Fruit fly (Drosophila melanogaster): ENCODE results near the gene Ald2.

Gene Ald2

DNA sequence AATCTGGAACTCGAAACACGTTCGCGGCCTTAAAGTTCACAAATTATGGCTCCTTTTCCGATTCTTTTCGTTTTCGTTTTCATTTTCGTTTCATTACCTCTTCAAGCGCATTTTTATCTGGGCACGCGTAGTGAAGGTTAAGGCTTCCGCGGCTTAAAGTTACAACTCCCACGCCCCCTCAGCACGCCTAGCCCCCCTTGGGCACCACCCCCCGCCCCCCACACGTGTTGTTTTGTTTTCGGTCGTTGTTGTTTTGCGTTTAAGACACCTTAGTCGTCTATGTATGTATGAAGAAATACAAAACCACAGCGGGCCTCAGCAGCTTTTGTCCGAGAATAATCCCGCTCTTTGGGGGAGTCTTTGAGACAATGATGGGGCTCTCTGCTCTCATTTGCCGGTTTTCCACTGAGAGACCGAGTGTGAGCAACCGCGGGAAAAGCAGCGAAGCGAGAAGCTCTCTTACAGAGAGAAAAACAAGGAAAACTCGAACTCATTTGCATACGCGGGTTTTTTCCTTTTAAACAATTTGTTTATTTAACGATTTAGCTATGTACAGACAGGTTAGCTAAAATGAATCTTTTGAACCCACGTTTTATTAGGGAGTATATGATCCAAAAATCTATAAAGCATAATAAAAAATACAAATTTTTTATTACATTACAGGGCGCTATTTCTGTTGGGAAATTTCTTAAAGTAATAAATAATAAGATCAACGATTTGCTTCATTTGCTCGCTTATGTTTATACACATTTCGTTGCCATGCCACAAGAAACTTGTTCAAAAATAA lies 48.5 kb downstream of the Ald2 start:
- no peak for TF ChIP-seq EcR (GFP tag; optimal IDR thresholded peaks at IDR 0.05)
- peak; percentile 15 for TF ChIP-seq Dll (optimal IDR thresholded peaks at IDR 0.05)

DNA sequence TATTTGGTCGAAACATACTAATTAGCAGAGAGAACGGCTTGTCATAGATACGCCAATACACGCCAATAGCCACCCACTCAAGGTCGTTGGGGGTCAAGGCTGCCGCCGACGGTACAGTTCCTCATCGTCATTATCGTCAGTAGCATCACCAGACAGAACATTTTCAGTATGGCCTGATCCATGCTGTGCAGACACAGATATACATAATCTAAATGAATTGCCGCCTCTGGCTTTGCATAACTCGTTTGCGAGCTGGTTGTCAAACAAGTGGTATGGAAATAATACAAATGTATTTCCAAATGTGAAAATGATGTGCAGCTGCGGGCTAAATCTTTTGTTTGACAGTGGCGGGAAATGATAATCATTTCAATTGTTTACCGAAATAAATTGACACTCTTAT lies 49.3 kb downstream of the Ald2 start:
- TF ChIP-seq Dll (optimal IDR thresholded peaks at IDR 0.05) = no peak
- no peak for TF ChIP-seq pan (optimal IDR thresholded peaks at IDR 0.05)
- no peak for TF ChIP-seq usp (GFP tag; optimal IDR thresholded peaks at IDR 0.05)
- no peak for TF ChIP-seq EcR (GFP tag; optimal IDR thresholded peaks at IDR 0.05)
- TF ChIP-seq psq (optimal IDR thresholded peaks at IDR 0.05) = no peak
- no peak for TF ChIP-seq CG8478 (optimal IDR thresholded peaks at IDR 0.05)

DNA sequence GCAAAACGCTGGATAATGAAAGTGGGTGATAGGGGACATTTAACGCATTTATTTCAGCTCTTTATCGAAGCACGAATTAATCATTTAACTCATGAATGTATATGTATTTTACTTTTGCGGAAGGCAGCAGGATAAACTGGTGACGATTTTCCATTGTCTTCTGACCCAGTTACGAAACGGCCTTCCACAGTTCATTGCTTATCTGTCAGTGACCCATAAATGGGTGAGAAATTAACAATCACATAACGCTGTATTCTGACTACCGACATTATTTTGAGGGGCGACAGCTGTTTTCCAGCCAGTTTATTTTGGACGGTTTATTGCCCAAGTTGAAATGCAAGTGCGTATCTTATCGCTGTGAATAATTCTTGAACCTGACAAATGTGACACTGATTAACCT lies 49.7 kb downstream of the Ald2 start:
- no peak for TF ChIP-seq CG8478 (optimal IDR thresholded peaks at IDR 0.05)
- TF ChIP-seq Dll (optimal IDR thresholded peaks at IDR 0.05) = no peak
- no peak for TF ChIP-seq usp (GFP tag; optimal IDR thresholded peaks at IDR 0.05)
- no peak for TF ChIP-seq EcR (GFP tag; optimal IDR thresholded peaks at IDR 0.05)
- no peak for TF ChIP-seq pan (optimal IDR thresholded peaks at IDR 0.05)
- TF ChIP-seq psq (optimal IDR thresholded peaks at IDR 0.05) = no peak

DNA sequence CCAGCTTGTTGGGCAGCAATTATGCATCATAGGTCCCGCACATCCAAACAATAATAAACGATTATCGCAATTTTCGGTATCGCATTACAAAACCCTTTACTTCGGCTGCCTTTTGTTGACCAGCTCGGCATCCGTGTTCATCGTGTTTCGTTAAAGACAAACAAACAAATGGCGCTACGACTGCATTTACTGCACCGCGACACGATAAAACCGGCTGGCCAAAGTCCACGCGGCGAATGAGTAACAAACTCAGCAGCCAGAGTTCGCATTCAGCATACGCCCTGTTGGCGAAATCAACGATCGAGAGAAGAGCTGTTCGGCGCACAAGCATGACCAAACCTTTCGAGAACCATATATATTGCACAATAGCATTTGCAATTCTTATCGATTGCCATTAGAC lies 50.5 kb downstream of the Ald2 start:
- TF ChIP-seq psq (optimal IDR thresholded peaks at IDR 0.05) (no peak), EcR (GFP tag; optimal IDR thresholded peaks at IDR 0.05) (no peak), Dll (optimal IDR thresholded peaks at IDR 0.05) (no peak), pan (optimal IDR thresholded peaks at IDR 0.05) (no peak), CG8478 (optimal IDR thresholded peaks at IDR 0.05) (no peak), usp (GFP tag; optimal IDR thresholded peaks at IDR 0.05) (no peak)

DNA sequence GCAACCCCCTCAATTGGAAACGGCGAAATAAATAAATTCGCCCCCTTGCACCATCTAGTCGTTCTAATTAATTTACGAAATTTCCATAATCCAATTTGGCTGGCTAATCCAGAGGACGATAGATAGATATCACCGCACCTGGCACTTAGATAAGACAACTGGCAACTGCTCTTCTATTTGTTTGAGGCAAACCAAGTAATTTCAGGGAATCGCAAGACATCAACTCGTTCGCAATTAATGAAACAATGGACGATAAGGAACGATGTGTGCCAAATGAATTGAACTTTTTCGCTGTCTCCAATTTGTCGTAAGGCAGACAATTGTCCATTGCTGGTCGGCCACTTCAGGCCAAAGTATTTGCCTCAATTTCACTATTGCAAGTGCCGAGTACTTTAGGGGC lies 51.2 kb downstream of the Ald2 start:
- no peak for TF ChIP-seq Dll (optimal IDR thresholded peaks at IDR 0.05)
- TF ChIP-seq CG8478 (optimal IDR thresholded peaks at IDR 0.05) = no peak
- no peak for TF ChIP-seq psq (optimal IDR thresholded peaks at IDR 0.05)
- no peak for TF ChIP-seq EcR (GFP tag; optimal IDR thresholded peaks at IDR 0.05)
- TF ChIP-seq pan (optimal IDR thresholded peaks at IDR 0.05) = no peak
- no peak for TF ChIP-seq usp (GFP tag; optimal IDR thresholded peaks at IDR 0.05)

All from whole organism.